Worm (Caenorhabditis elegans): ENCODE results near the gene C04E7.5.

ce11 chrX:311211-311610 lies 49.4 kb upstream of the C04E7.5 start, which contains the start of gene nlp-64:
- TF ChIP-seq unc-130 (GFP tag; optimal IDR thresholded peaks at IDR 0.05), result no peak
- TF ChIP-seq D2030.7 (GFP tag; IDR thresholded peaks at IDR 0.05), result no peak
- no peak for TF ChIP-seq ceh-79 (tag; optimal IDR thresholded peaks at IDR 0.05)
- no peak for TF ChIP-seq ccch-3 (GFP tag; optimal IDR thresholded peaks at IDR 0.05)

Measured in whole organism, young adult.